Fruit fly (Drosophila melanogaster) whole organism, embryonic: ENCODE data around the gene CG43993.

Experiments
- CG3726 ChIP-seq: fragments of 200-800 bp; sonication (Bioruptor generic); IDR thresholded peaks from 3 replicates; pipeline ENCODE4, ENCODE4 v1.3.6; 2022; ENCODE audit warnings: missing biosample characterization, missing genetic modification characterization
- CG6689 ChIP-seq: fragments of 200-800 bp; sonication (Bioruptor generic); IDR thresholded peaks from 2 replicates; pipeline ENCODE4 v1.3.6; 2022; ENCODE audit warnings: missing biosample characterization, missing genetic modification characterization
- NfI ChIP-seq: fragments of 200-800 bp; sonication (Bioruptor generic); optimal IDR thresholded peaks from 3 replicates; lab custom pipeline; 2018; ENCODE audit warnings: missing biosample characterization, mild to moderate bottlenecking, missing genetic modification characterization, moderate library complexity
- disco-r ChIP-seq: fragments of 200-800 bp; sonication (Bioruptor generic); optimal IDR thresholded peaks from 2 replicates; lab custom pipeline; 2016; ENCODE audit warnings: missing biosample characterization, missing genetic modification characterization
- fd3F ChIP-seq: fragments of 200-800 bp; sonication (Bioruptor generic); optimal IDR thresholded peaks from 2 replicates; lab custom pipeline; 2018; ENCODE audit warnings: missing biosample characterization, mild to moderate bottlenecking, missing genetic modification characterization, moderate library complexity
- insv ChIP-seq, 2 experiments: fragments of 200-800 bp; sonication (Bioruptor generic); optimal IDR thresholded peaks; 3 replicates each; lab custom pipeline; 2016 to 2018; ENCODE audit warnings: missing biosample characterization in 2 of 2, missing genetic modification characterization in 2 of 2
- p53 ChIP-seq: fragments of 200-800 bp; sonication (Bioruptor generic); optimal IDR thresholded peaks from 2 replicates; lab custom pipeline; 2016; ENCODE audit warnings: missing biosample characterization, missing genetic modification characterization
- salm ChIP-seq: fragments of 200-800 bp; sonication (Bioruptor generic); optimal IDR thresholded peaks from 2 replicates; lab custom pipeline; 2018; ENCODE audit warnings: missing biosample characterization, mild to moderate bottlenecking, missing genetic modification characterization
- slbo ChIP-seq: fragments of 200-800 bp; sonication (Bioruptor generic); IDR thresholded peaks from 2 replicates; pipeline ENCODE4 v1.3.6; 2022; ENCODE audit warnings: missing biosample characterization, missing genetic modification characterization

DNA sequence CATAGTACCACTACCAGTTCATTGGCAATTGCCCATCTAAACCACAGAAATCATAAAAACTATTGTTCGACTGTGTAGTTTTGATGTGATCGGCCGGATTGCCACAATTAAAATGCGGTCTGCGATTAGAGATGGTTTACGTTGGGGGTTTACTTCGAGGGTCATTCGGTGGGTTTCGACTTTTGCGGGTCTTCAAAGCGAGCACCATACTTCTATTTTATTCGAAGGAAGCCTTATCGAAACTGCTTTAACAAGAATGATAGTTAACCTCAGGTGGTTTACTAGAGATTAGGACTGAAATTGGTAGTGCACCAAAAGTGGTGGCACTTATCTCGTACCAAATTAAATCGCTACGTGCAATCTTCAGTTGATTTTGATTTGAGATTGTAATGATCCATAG, 45.6 kb downstream of the CG43993 start:
- TF ChIP-seq CG6689 (GFP tag; lab: Robert Waterston, UW), result no peak
- no peak for TF ChIP-seq NfI (GFP tag; lab: Kevin White, UChicago)
- TF ChIP-seq insv (GFP tag; optimal IDR thresholded peaks at IDR 0.05; lab: Kevin White, UChicago), result no peak
- TF ChIP-seq disco-r, result no peak
- TF ChIP-seq p53 (GFP tag; lab: Kevin White, UChicago), result no peak
- no peak for TF ChIP-seq salm (tag; lab: Kevin White, UChicago)
- no peak for TF ChIP-seq slbo (GFP tag; lab: Robert Waterston, UW)
- no peak for TF ChIP-seq fd3F (GFP tag; lab: Kevin White, UChicago)
- no peak for TF ChIP-seq CG3726 (GFP tag; lab: Robert Waterston, UW)
